Fruit fly (Drosophila melanogaster): ENCODE measurements around the gene CG33098.

The CG33098 gene

dm6 chr3R:12386965-12387364 is at the start of gene CG33098:
CG33098 (plus strand) TSS chr3R:12387188.
- TF ChIP-seq Crg-1 (GFP tag; optimal IDR thresholded peaks at IDR 0.05) (no peak), CG1620 (GFP tag; optimal IDR thresholded peaks at IDR 0.05) (no peak), toe (GFP tag; optimal IDR thresholded peaks at IDR 0.05) (no peak), cnc (optimal IDR thresholded peaks at IDR 0.05) (no peak), bab1 (GFP tag; optimal IDR thresholded peaks at IDR 0.05) (no peak), CG11617 (GFP tag; optimal IDR thresholded peaks at IDR 0.05) (no peak), Hr96 (GFP tag; optimal IDR thresholded peaks at IDR 0.05) (no peak), cic (GFP tag; optimal IDR thresholded peaks at IDR 0.05) (no peak)

dm6 chr3R:12341374-12341773 is 45.6 kb upstream of the CG33098 start, which contains the start of gene Sgsf:
Sgsf (plus strand) TSS chr3R:12341674.
- TF ChIP-seq CG5204 (GFP tag; optimal IDR thresholded peaks at IDR 0.05) (no peak), cic (GFP tag; optimal IDR thresholded peaks at IDR 0.05) (no peak)

DNA sequence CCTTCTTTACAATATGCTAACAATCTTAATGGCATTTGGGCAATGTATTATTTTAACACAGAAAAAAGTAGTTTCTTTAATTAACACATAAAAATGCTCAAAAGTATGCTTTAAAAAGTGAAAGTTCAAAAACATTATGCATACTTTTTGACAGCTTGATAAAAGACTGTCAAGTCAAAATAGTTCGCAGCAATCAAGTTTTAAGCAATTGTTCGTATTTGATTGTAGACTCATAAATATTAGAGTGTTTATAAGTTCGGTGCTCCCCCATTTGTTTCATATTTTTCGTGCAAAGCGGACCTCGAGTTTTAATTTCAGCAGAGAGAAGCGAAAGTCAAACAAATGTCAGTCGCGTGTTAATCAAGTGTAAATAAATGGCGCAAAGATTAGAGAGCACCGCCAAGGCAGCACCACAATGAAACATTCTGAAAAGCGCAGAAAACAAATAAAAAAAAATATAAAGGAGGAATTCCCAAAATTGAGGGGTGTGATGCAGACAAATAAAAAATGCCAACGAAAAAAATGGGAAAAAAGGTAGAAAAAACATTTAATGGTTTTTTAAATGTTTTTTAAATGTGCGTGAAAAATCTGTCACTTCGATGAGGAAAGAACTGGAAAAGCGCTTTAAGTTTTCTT is 42.0 kb upstream of the CG33098 start:
- TF ChIP-seq cic (GFP tag; optimal IDR thresholded peaks at IDR 0.05) (no peak), kay (GFP tag; ENCODE audit: borderline replicate concordance) (peak; percentile 54)

dm6 chr3R:12345989-12346388 is 41.0 kb upstream of the CG33098 start:
- TF ChIP-seq CG7045 (GFP tag; optimal IDR thresholded peaks at IDR 0.05) (no peak), toe (GFP tag; optimal IDR thresholded peaks at IDR 0.05) (no peak), cic (GFP tag; optimal IDR thresholded peaks at IDR 0.05) (no peak), kay (GFP tag; ENCODE audit: borderline replicate concordance) (no peak), Mnt (GFP tag; optimal IDR thresholded peaks at IDR 0.05) (no peak), CG33017 (tag; optimal IDR thresholded peaks at IDR 0.05) (no peak), CG12768 (GFP tag; optimal IDR thresholded peaks at IDR 0.05) (no peak), CG7101 (tag; optimal IDR thresholded peaks at IDR 0.05) (no peak), bab1 (GFP tag; optimal IDR thresholded peaks at IDR 0.05) (no peak), ovo (GFP tag; optimal IDR thresholded peaks at IDR 0.05) (no peak), CG14711 (tag; optimal IDR thresholded peaks at IDR 0.05) (no peak), Crg-1 (GFP tag; optimal IDR thresholded peaks at IDR 0.05) (no peak), tj (GFP tag; optimal IDR thresholded peaks at IDR 0.05) (no peak), CG11617 (GFP tag; optimal IDR thresholded peaks at IDR 0.05) (no peak), Hr96 (GFP tag; optimal IDR thresholded peaks at IDR 0.05) (no peak), CG5204 (GFP tag; optimal IDR thresholded peaks at IDR 0.05) (no peak), CG1620 (GFP tag; optimal IDR thresholded peaks at IDR 0.05) (no peak)

dm6 chr3R:12347659-12348058 is 39.3 kb upstream of the CG33098 start:
- peak; percentile 45 for TF ChIP-seq kay (GFP tag; ENCODE audit: borderline replicate concordance)
- TF ChIP-seq toe (GFP tag; optimal IDR thresholded peaks at IDR 0.05) = no peak
- TF ChIP-seq CG11617 (GFP tag; optimal IDR thresholded peaks at IDR 0.05) = no peak
- TF ChIP-seq CG12768 (GFP tag; optimal IDR thresholded peaks at IDR 0.05) = no peak
- TF ChIP-seq CG5204 (GFP tag; optimal IDR thresholded peaks at IDR 0.05) = no peak

dm6 chr3R:12350497-12350896 is 36.5 kb upstream of the CG33098 start, which contains the start of gene CG10038:
CG10038 (minus strand) TSS chr3R:12350644.
- TF ChIP-seq kay (GFP tag; ENCODE audit: borderline replicate concordance) (no peak), CG12768 (GFP tag; optimal IDR thresholded peaks at IDR 0.05) (no peak), pad (GFP tag; optimal IDR thresholded peaks at IDR 0.05) (no peak), CG1620 (GFP tag; optimal IDR thresholded peaks at IDR 0.05) (peak; percentile 4), ovo (GFP tag; optimal IDR thresholded peaks at IDR 0.05) (no peak), CG14711 (tag; optimal IDR thresholded peaks at IDR 0.05) (no peak), toe (GFP tag; optimal IDR thresholded peaks at IDR 0.05) (peak; percentile 27), bab1 (GFP tag; optimal IDR thresholded peaks at IDR 0.05) (peak; percentile 39)

- TF ChIP-seq pad (GFP tag; optimal IDR thresholded peaks at IDR 0.05) = no peak
- no peak for TF ChIP-seq cnc (optimal IDR thresholded peaks at IDR 0.05)
- TF ChIP-seq CG11617 (GFP tag; optimal IDR thresholded peaks at IDR 0.05) = no peak
- TF ChIP-seq tj (GFP tag; optimal IDR thresholded peaks at IDR 0.05) = no peak
- TF ChIP-seq Crg-1 (GFP tag; optimal IDR thresholded peaks at IDR 0.05) = no peak
- no peak for TF ChIP-seq cic (GFP tag; optimal IDR thresholded peaks at IDR 0.05)
- TF ChIP-seq CG33017 (tag; optimal IDR thresholded peaks at IDR 0.05) = no peak
- no peak for TF ChIP-seq CG1620 (GFP tag; optimal IDR thresholded peaks at IDR 0.05)
- no peak for TF ChIP-seq Clk (GFP tag; optimal IDR thresholded peaks at IDR 0.05)
- TF ChIP-seq ovo (GFP tag; optimal IDR thresholded peaks at IDR 0.05) = no peak
- TF ChIP-seq Mnt (GFP tag; optimal IDR thresholded peaks at IDR 0.05) = no peak
- no peak for TF ChIP-seq Hr96 (GFP tag; optimal IDR thresholded peaks at IDR 0.05)
These were observed 35.0 kb upstream of the CG33098 start, which contains the start of gene CG10041 for dm6 chr3R:12352003-12352402. CG10041 (minus strand) TSS chr3R:12352103.

DNA sequence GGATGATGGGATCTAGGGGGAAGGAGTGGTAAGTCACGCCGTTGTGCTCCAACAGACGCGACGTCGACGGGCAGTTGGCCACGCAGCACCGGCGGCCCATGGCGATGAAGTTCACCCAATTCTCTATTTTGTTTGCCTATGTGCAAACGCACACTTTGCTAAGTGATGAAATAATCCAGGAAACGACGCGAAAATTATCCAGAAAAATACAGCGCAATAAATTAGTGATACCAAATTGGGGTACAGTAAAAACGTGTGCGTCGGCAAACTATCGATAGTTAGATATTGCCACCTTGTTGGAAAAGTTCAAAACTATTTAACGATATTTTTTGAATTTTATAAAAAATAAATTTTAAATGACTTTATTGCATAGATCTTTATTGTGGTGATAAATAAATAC is 30.9 kb upstream of the CG33098 start, which contains the start of gene MBD-R2:
Gene MBD-R2 (minus strand): TSS at position 222 of the 400 bp plus-strand sequence.
- TF ChIP-seq kay (GFP tag; ENCODE audit: borderline replicate concordance) (no peak), CG14711 (tag; optimal IDR thresholded peaks at IDR 0.05) (no peak), CG7101 (tag; optimal IDR thresholded peaks at IDR 0.05) (no peak), CG33017 (tag; optimal IDR thresholded peaks at IDR 0.05) (no peak), CG11617 (GFP tag; optimal IDR thresholded peaks at IDR 0.05) (no peak), cnc (optimal IDR thresholded peaks at IDR 0.05) (no peak), CG12768 (GFP tag; optimal IDR thresholded peaks at IDR 0.05) (no peak), Mnt (GFP tag; optimal IDR thresholded peaks at IDR 0.05) (peak; percentile 31), bab1 (GFP tag; optimal IDR thresholded peaks at IDR 0.05) (peak; percentile 19), Hr96 (GFP tag; optimal IDR thresholded peaks at IDR 0.05) (no peak), toe (GFP tag; optimal IDR thresholded peaks at IDR 0.05) (no peak), Clk (GFP tag; optimal IDR thresholded peaks at IDR 0.05) (no peak)

Measured in whole organism, adult.